Fruit fly (Drosophila melanogaster): ENCODE measurements around the gene Ack.

The Ack gene

DNA sequence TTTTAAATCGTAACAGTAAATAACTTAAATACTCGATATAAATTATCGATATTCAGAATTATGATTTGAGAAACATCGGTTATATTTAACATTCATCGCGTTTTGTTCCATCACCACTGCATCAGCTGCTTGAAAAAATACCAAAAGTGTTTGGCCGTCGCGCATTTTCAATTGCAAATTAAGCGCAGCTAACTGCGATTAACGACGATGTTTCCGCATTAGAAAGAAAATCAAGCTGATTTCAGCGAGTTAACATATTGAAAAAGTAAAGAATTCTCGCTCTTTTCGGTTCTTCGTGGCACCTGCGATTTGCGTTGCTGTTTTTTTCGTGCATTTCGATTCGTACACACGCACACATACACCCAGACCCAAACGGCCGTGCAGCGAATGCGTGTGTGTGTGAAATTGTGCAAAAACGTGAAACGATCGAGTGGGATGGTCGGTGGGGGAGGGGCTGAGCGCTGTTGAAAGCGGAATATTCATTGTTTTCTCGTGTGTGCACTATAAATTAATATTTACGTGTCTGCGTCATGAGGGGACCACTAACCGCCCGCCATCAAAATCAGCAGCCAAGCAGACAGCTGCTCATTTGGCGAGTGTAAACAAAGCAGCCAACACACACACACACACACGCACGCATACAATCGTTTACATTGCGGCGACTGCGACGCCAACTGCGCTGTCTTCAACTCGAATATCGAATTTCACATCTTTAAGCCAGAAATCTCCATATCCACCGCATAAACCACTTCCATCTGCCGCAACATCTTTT lies at the start of gene Ack (continued):
- TF ChIP-seq sob (GFP tag; IDR thresholded peaks at IDR 0.05), result no peak
- 0 out of 2 replicates have a peak, but pooled peaks have one; percentile 49 for TF ChIP-seq crol (GFP tag; IDR thresholded peaks at IDR 0.05)
- no peak for TF ChIP-seq seq (GFP tag; IDR thresholded peaks at IDR 0.05)
- peak; percentile 82 for TF ChIP-seq CG16813 (GFP tag; IDR thresholded peaks at IDR 0.05; ENCODE audit: partially characterized antibody)
- TF ChIP-seq vfl (GFP tag; optimal IDR thresholded peaks at IDR 0.05), result no peak
- no peak for TF ChIP-seq pho (GFP tag; optimal IDR thresholded peaks at IDR 0.05)
- TF ChIP-seq unc-4 (GFP tag; IDR thresholded peaks at IDR 0.05; ENCODE audit: partially characterized antibody), result peak; percentile 87
- peak; percentile 8 for TF ChIP-seq kni (GFP tag; optimal IDR thresholded peaks at IDR 0.05)

DNA sequence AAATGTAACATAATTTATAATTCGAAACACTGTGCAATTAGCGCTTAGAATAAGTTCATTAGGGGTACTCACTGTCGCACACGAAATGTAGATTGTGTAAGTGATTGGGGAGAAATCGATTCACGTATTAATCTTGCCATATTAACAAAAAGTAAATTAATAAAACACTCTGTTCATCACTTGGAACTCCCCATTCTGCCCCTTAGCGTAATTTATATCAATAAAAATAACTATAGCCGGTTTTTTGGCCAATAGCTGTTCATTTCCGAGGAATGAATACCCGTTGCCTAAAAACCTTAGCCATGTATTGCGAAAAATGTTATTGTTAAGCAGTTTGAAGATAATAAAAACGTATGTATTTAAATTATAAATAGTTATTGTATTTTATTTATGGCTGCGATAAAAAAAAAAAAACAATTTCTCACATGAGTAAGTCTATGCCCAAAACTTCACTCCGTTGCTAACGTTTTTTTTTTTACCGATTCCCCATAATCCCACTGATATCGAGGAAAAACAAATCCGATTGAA lies 48.6 kb upstream of the Ack start, which contains the start of gene Ugt305A1:
Ugt305A1 (plus strand) TSS at position 478 of the 528 bp plus-strand sequence.
- TF ChIP-seq Deaf1 (tag; optimal IDR thresholded peaks at IDR 0.05), result no peak
- no peak for TF ChIP-seq crc (GFP tag; optimal IDR thresholded peaks at IDR 0.05)
- TF ChIP-seq CG12659 (GFP tag; optimal IDR thresholded peaks at IDR 0.05), result peak; percentile 11
- TF ChIP-seq Neu2 (GFP tag; optimal IDR thresholded peaks at IDR 0.05; ENCODE audit: borderline replicate concordance), result no peak
- no peak for TF ChIP-seq CG1024 (GFP tag; IDR thresholded peaks at IDR 0.05)
- no peak for TF ChIP-seq Awh (GFP tag; IDR thresholded peaks at IDR 0.05)
- no peak for TF ChIP-seq hb (GFP tag; IDR thresholded peaks at IDR 0.05; ENCODE audit: partially characterized antibody)
- TF ChIP-seq BtbVII (GFP tag; optimal IDR thresholded peaks at IDR 0.05), result no peak
- TF ChIP-seq CG18619 (GFP tag; optimal IDR thresholded peaks at IDR 0.05), result no peak
- TF ChIP-seq ttk (GFP tag; IDR thresholded peaks at IDR 0.05), result no peak
- no peak for TF ChIP-seq aop (GFP tag; IDR thresholded peaks at IDR 0.05)
- TF ChIP-seq chn (GFP tag; optimal IDR thresholded peaks at IDR 0.05), result no peak
- no peak for TF ChIP-seq jumu (GFP tag; optimal IDR thresholded peaks at IDR 0.05)
- no peak for TF ChIP-seq dan (GFP tag; IDR thresholded peaks at IDR 0.05)
- TF ChIP-seq corto (GFP tag; optimal IDR thresholded peaks at IDR 0.05), result no peak
- peak; percentile 65 for TF ChIP-seq Med (GFP tag)
- no peak for TF ChIP-seq Sry-δ (GFP tag; optimal IDR thresholded peaks at IDR 0.05)
- TF ChIP-seq CG42726 (GFP tag; IDR thresholded peaks at IDR 0.05; ENCODE audit: partially characterized antibody), result no peak
- no peak for TF ChIP-seq ro (GFP tag; IDR thresholded peaks at IDR 0.05)
- no peak for TF ChIP-seq CG1233 (GFP tag; optimal IDR thresholded peaks at IDR 0.05)
- no peak for TF ChIP-seq tup (GFP tag; optimal IDR thresholded peaks at IDR 0.05)
- no peak for TF ChIP-seq H2.0 (GFP tag; IDR thresholded peaks at IDR 0.05)
- no peak for TF ChIP-seq tio (GFP tag; optimal IDR thresholded peaks at IDR 0.05)
- TF ChIP-seq slbo (GFP tag; IDR thresholded peaks at IDR 0.05), result 0 out of 2 replicates have a peak, but pooled peaks have one; percentile 35
- TF ChIP-seq CG9817 (tag; optimal IDR thresholded peaks at IDR 0.05), result no peak
- TF ChIP-seq Chrac-16 (GFP tag; optimal IDR thresholded peaks at IDR 0.05), result no peak
- peak; percentile 17 for TF ChIP-seq unpg (GFP tag; optimal IDR thresholded peaks at IDR 0.05)
- TF ChIP-seq Taf1 (GFP tag; IDR thresholded peaks at IDR 0.05), result no peak
- peak; percentile 30 for TF ChIP-seq CG2120 (GFP tag; optimal IDR thresholded peaks at IDR 0.05)
- TF ChIP-seq lab (GFP tag; optimal IDR thresholded peaks at IDR 0.05), result no peak
- TF ChIP-seq CG7963 (GFP tag; IDR thresholded peaks at IDR 0.05; ENCODE audit: partially characterized antibody), result no peak
- no peak for TF ChIP-seq CrebB (tag; optimal IDR thresholded peaks at IDR 0.05)
- TF ChIP-seq CG15514 (GFP tag; optimal IDR thresholded peaks at IDR 0.05), result peak; percentile 4
- no peak for TF ChIP-seq Optix (GFP tag; IDR thresholded peaks at IDR 0.05)
- no peak for TF ChIP-seq CG8944 (GFP tag; optimal IDR thresholded peaks at IDR 0.05)
- no peak for TF ChIP-seq CG8765 (GFP tag; IDR thresholded peaks at IDR 0.05)
- no peak for TF ChIP-seq Fer2 (tag; optimal IDR thresholded peaks at IDR 0.05)
- TF ChIP-seq kni (GFP tag; optimal IDR thresholded peaks at IDR 0.05), result no peak
- TF ChIP-seq H15 (GFP tag; IDR thresholded peaks at IDR 0.05), result no peak
- TF ChIP-seq Hsf (GFP tag; optimal IDR thresholded peaks at IDR 0.05), result no peak
- TF ChIP-seq MBD-R2 (GFP tag; IDR thresholded peaks at IDR 0.05), result no peak

Measured in whole organism, embryonic.